Worm (Caenorhabditis elegans) whole organism, young adult: ENCODE measurements around the gene hlh-15.

Experiments used
- ZK185.1 ChIP-seq: sonication (generic microtip); optimal IDR thresholded peaks from 2 replicates; lab custom pipeline; 2016; ENCODE audit warnings: mild to moderate bottlenecking, missing genetic modification characterization, missing compliant biosample characterization; ENCODE audit not compliant: poor library complexity, severe bottlenecking
- ama-1 ChIP-seq, 3 experiments: fragments of 150-350 bp in 1 of 3; sonication (generic microtip) in 2 of 3; optimal IDR thresholded peaks; 2 replicates each; lab custom pipeline; 2014 to 2018; ENCODE audit warnings: missing biosample characterization in 2 of 3, missing genetic modification characterization in 2 of 3, missing genetic modification reagents in 2 of 3
- atf-7 ChIP-seq: sonication (generic microtip); optimal IDR thresholded peaks from 2 replicates; lab custom pipeline; 2017; ENCODE audit warnings: mild to moderate bottlenecking, missing genetic modification characterization, missing compliant biosample characterization
- bed-2 ChIP-seq: fragments of 200-800 bp; sonication (Bioruptor generic); IDR thresholded peaks from 2 replicates; pipeline ENCODE4 v1.3.6; 2022; ENCODE audit warnings: missing genetic modification reagents, missing genetic modification characterization, missing compliant biosample characterization
- die-1 ChIP-seq: sonication (generic microtip); optimal IDR thresholded peaks from 2 replicates; lab custom pipeline; 2016; ENCODE audit warnings: missing genotype, mild to moderate bottlenecking, missing genetic modification characterization, missing compliant biosample characterization
- efl-1 ChIP-seq: fragments of 150-350 bp; optimal IDR thresholded peaks from 2 replicates; lab custom pipeline; 2014; ENCODE audit warnings: missing biosample characterization, missing genetic modification reagents, missing genetic modification characterization
- ekl-4 ChIP-seq: fragments of 200-800 bp; sonication (Bioruptor generic); IDR thresholded peaks from 2 replicates; pipeline ENCODE4 v1.3.6; 2022; ENCODE audit warnings: missing genetic modification reagents, missing genetic modification characterization, missing compliant biosample characterization
- fkh-3 ChIP-seq: sonication (generic microtip); optimal IDR thresholded peaks from 2 replicates; lab custom pipeline; 2016; ENCODE audit warnings: mild to moderate bottlenecking, missing genetic modification characterization, missing compliant biosample characterization
- him-1 ChIP-seq: sonication (generic microtip); optimal IDR thresholded peaks from 2 replicates; lab custom pipeline; 2016; ENCODE audit warnings: missing genotype, missing genetic modification reagents, missing genetic modification characterization, missing compliant biosample characterization
- lin-35 ChIP-seq, 3 experiments: fragments of 150-350 bp in 2 of 3; sonication (generic microtip) in 1 of 3; optimal IDR thresholded peaks; 2 replicates each; lab custom pipeline; 2014 to 2018; ENCODE audit warnings: missing biosample characterization in 3 of 3, missing genetic modification characterization in 3 of 3, missing genetic modification reagents in 3 of 3
- pha-4 ChIP-seq: fragments of 150-350 bp; sonication (generic microtip); optimal IDR thresholded peaks from 2 replicates; lab custom pipeline; 2014; ENCODE audit warnings: missing biosample characterization, missing genetic modification reagents, missing genetic modification characterization
- sdz-38 ChIP-seq: sonication (generic microtip); optimal IDR thresholded peaks from 2 replicates; lab custom pipeline; 2016; ENCODE audit warnings: missing genotype, missing genetic modification characterization, missing compliant biosample characterization
- sptf-2 ChIP-seq: fragments of 200-800 bp; sonication (Bioruptor generic); optimal IDR thresholded peaks from 2 replicates; lab custom pipeline; 2018; ENCODE audit warnings: mild to moderate bottlenecking, missing genetic modification characterization, missing compliant biosample characterization

DNA sequence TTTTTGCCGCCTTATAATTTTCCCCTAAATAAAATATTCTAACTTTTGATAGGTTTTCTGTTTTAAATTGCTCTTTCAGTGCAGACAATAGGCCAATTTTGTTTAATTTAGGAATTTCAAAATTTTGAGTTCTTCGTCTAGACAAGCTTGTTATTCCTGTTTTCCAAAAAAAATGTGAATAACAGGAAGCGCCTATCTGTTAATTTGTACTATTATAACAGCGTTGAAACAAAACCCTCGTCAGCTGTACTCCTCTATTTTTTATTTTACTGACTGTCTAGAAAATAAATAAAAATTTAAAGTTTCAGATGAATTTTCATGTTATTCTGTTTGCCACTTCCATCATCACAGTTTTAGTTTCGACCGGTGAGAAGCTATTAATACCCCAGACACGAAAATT lies 31.9 kb downstream of the hlh-15 start, which contains the start of gene F47G3.4:
- TF ChIP-seq atf-7 (tag; lab: Kevin White, UChicago) (no peak), bed-2 (GFP tag; lab: Robert Waterston, UW) (no peak), lin-35 (GFP tag; optimal IDR thresholded peaks at IDR 0.05; lab: Kevin White, UChicago) (no peak), efl-1 (GFP tag; lab: Kevin White, UChicago) (no peak), ama-1 (optimal IDR thresholded peaks at IDR 0.05; lab: Kevin White, UChicago) (no peak), ama-1 (GFP tag; optimal IDR thresholded peaks at IDR 0.05; lab: Kevin White, UChicago) (no peak), sdz-38 (tag; lab: Kevin White, UChicago) (no peak), pha-4 (tag; lab: Kevin White, UChicago) (no peak), him-1 (tag; lab: Kevin White, UChicago) (no peak), ekl-4 (GFP tag; lab: Robert Waterston, UW) (no peak), die-1 (tag; lab: Kevin White, UChicago) (no peak), ZK185.1 (tag; lab: Kevin White, UChicago) (no peak), sptf-2 (GFP tag; lab: Kevin White, UChicago) (no peak), fkh-3 (tag; lab: Kevin White, UChicago) (no peak)
